Fruit fly (Drosophila melanogaster) whole organism, pupa: ENCODE data around the gene CG14440.

Source experiments
- CG32121 ChIP-seq: fragments of 200-800 bp; sonication (Bioruptor generic); IDR thresholded peaks from 2 replicates; pipeline ENCODE4 v1.3.6; 2022; ENCODE audit warnings: missing biosample characterization, missing genetic modification characterization
- CG34367 ChIP-seq: fragments of 200-800 bp; sonication (Bioruptor generic); optimal IDR thresholded peaks from 2 replicates; lab custom pipeline; 2018; ENCODE audit warnings: missing biosample characterization, mild to moderate bottlenecking, missing genetic modification characterization
- CG8301 ChIP-seq: fragments of 200-800 bp; sonication (Bioruptor generic); optimal IDR thresholded peaks from 2 replicates; lab custom pipeline; 2018; ENCODE audit warnings: missing biosample characterization, mild to moderate bottlenecking, missing genetic modification characterization
- CG9948 ChIP-seq: fragments of 200-800 bp; sonication (Bioruptor generic); optimal IDR thresholded peaks from 2 replicates; lab custom pipeline; 2018; ENCODE audit warnings: missing biosample characterization, mild to moderate bottlenecking, missing genetic modification characterization, moderate library complexity
- D1 ChIP-seq: fragments of 200-800 bp; sonication (Bioruptor generic); optimal IDR thresholded peaks from 2 replicates; lab custom pipeline; 2018; ENCODE audit warnings: missing biosample characterization, mild to moderate bottlenecking, missing genetic modification characterization, moderate library complexity
- EcR ChIP-seq: fragments of 200-800 bp; sonication (Bioruptor generic); optimal IDR thresholded peaks from 3 replicates; lab custom pipeline; 2019; ENCODE audit warnings: missing biosample characterization, missing genetic modification characterization, mild to moderate bottlenecking, moderate library complexity, missing genetic modification reagents
- Pif1B ChIP-seq: fragments of 200-800 bp; sonication (Bioruptor generic); optimal IDR thresholded peaks from 3 replicates; lab custom pipeline; 2016; ENCODE audit warnings: missing biosample characterization, missing genetic modification characterization
- gl ChIP-seq: fragments of 200-800 bp; sonication (Bioruptor generic); optimal IDR thresholded peaks from 2 replicates; lab custom pipeline; 2018; ENCODE audit warnings: missing biosample characterization, mild to moderate bottlenecking, missing genetic modification characterization
- rn ChIP-seq: fragments of 200-800 bp; sonication (Bioruptor generic); IDR thresholded peaks from 2 replicates; pipeline ENCODE4 v1.3.6; 2022; ENCODE audit warnings: missing biosample characterization, missing genetic modification characterization

DNA sequence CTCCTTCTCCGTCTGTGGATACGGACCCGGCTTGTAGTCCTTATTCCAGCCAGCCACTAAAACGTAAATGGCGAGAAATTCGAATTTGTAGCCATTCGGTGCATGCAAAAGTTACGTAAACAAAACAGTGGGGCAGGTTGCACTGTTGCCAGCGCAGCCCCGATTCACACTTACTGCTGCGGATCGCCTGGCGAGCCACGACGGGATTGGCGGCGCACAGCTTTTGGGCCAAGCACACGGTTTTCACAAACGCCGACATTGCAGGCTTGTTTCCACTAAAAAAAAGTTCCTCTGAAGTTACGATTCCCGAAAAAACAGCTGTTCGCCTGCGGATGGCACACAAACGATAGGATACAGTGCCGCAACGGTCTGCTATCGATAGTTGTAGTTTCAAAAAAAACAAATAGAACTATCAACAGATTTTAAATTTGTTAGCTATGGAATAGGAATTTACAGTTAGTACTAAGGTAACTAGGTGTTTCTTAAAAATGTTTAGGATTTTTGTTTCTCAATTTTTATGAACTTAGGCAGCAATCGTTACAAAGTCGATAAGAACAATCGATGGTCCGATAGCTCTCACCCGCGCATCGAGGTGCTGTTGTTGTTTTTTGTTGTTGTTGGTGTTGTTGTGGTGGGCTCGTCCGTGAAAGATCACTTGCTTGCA is 20.4 kb downstream of the CG14440 start, which contains the start of gene Fum1:
- no peak for TF ChIP-seq Pif1B (GFP tag; lab: Kevin White, UChicago)
- no peak for TF ChIP-seq rn (GFP tag; lab: Robert Waterston, UW)
- TF ChIP-seq EcR (GFP tag; lab: Kevin White, UChicago), result no peak
- TF ChIP-seq CG9948, result no peak
- no peak for TF ChIP-seq D1 (tag; lab: Kevin White, UChicago)
- no peak for TF ChIP-seq CG8301 (tag; lab: Kevin White, UChicago)
- no peak for TF ChIP-seq CG34367 (tag; lab: Kevin White, UChicago)
- TF ChIP-seq gl (tag; lab: Kevin White, UChicago), result no peak
- TF ChIP-seq CG32121 (GFP tag; lab: Robert Waterston, UW), result no peak
